Fruit fly (Drosophila melanogaster) whole organism, wandering third instar larva: ENCODE results near the gene Sbp2.
A peak's percentile ranks its signal among the peaks of the same experiment; 100 is the strongest.

Source experiments
- Abd-B ChIP-seq: fragments of >200 bp; optimal IDR thresholded peaks from 2 replicates; lab custom pipeline; 2017; ENCODE audit warnings: missing biosample characterization, missing genetic modification characterization
- CG32264 ChIP-seq: fragments of 200-800 bp; sonication (Bioruptor generic); optimal IDR thresholded peaks from 2 replicates; lab custom pipeline; 2016; ENCODE audit warnings: missing biosample characterization, missing genetic modification characterization
- CG9705 ChIP-seq: fragments of 200-800 bp; sonication (Bioruptor generic); optimal IDR thresholded peaks from 2 replicates; lab custom pipeline; 2018; ENCODE audit warnings: missing biosample characterization, mild to moderate bottlenecking, missing genetic modification characterization
- CrebA ChIP-seq: fragments of 200-800 bp; sonication (Bioruptor generic); optimal IDR thresholded peaks from 2 replicates; lab custom pipeline; 2016; ENCODE audit warnings: missing biosample characterization, mild to moderate bottlenecking, missing genetic modification characterization, borderline replicate concordance
- Dfd ChIP-seq: fragments of >200 bp; optimal IDR thresholded peaks from 2 replicates; lab custom pipeline; 2017; ENCODE audit warnings: missing biosample characterization, missing genetic modification characterization
- Dif ChIP-seq: fragments of 200-275, 200-300 bp; sonication (Bioruptor generic); optimal IDR thresholded peaks from 2 replicates; lab custom pipeline; 2018; ENCODE audit warnings: missing biosample characterization, missing genetic modification characterization; ENCODE audit not compliant: partially characterized antibody
- GATAd ChIP-seq: sonication (Bioruptor generic); optimal IDR thresholded peaks from 2 replicates; lab custom pipeline; 2016; ENCODE audit warnings: missing biosample characterization, missing genetic modification characterization
- HLH106 ChIP-seq: fragments of 200-800 bp; optimal IDR thresholded peaks from 3 replicates; lab custom pipeline; 2019; ENCODE audit warnings: missing biosample characterization, mild to moderate bottlenecking, missing genetic modification characterization, moderate library complexity
- Hnf4 ChIP-seq: fragments of 200-800 bp; sonication (Bioruptor generic); optimal IDR thresholded peaks from 2 replicates; lab custom pipeline; 2016; ENCODE audit warnings: missing biosample characterization, mild to moderate bottlenecking, missing genetic modification characterization
- Hr78 ChIP-seq: fragments of >200 bp; optimal IDR thresholded peaks from 2 replicates; lab custom pipeline; 2017; ENCODE audit warnings: missing biosample characterization, missing genetic modification characterization
- Hr83 ChIP-seq: fragments of 200-300 bp; sonication (Bioruptor generic); optimal IDR thresholded peaks from 2 replicates; lab custom pipeline; 2016; ENCODE audit warnings: missing biosample characterization, mild to moderate bottlenecking, missing genetic modification characterization, moderate library complexity; ENCODE audit not compliant: poor library complexity, severe bottlenecking
- Jra ChIP-seq: sonication (Bioruptor generic); optimal IDR thresholded peaks from 2 replicates; lab custom pipeline; 2016; ENCODE audit warnings: missing biosample characterization, missing genetic modification characterization
- Mio ChIP-seq: sonication (Bioruptor generic); optimal IDR thresholded peaks from 2 replicates; lab custom pipeline; 2016; ENCODE audit warnings: missing biosample characterization, missing genetic modification characterization
- Myc ChIP-seq: fragments of >200 bp; optimal IDR thresholded peaks from 2 replicates; lab custom pipeline; 2017
- N ChIP-seq: fragments of >200 bp; optimal IDR thresholded peaks from 2 replicates; lab custom pipeline; 2018; ENCODE audit warnings: missing biosample characterization, missing external identifiers, missing genetic modification characterization
- OdsH ChIP-seq: fragments of 200-800 bp; sonication (Bioruptor generic); optimal IDR thresholded peaks from 2 replicates; lab custom pipeline; 2016; ENCODE audit warnings: missing biosample characterization, mild to moderate bottlenecking, missing genetic modification characterization
- Rel ChIP-seq, 2 experiments: fragments of 200-800 bp; sonication (Bioruptor generic) in 1 of 2; optimal IDR thresholded peaks; 2 replicates in 1 of 2; 3 replicates in 1 of 2; lab custom pipeline; 2016 to 2019; ENCODE audit warnings: mild to moderate bottlenecking in 2 of 2, missing biosample characterization in 2 of 2, missing genetic modification characterization in 2 of 2, moderate library complexity in 1 of 2
- Sp1 ChIP-seq: fragments of 200-800 bp; sonication (Bioruptor generic); optimal IDR thresholded peaks from 3 replicates; lab custom pipeline; 2019; ENCODE audit warnings: missing biosample characterization, mild to moderate bottlenecking, missing genetic modification characterization, moderate library complexity
- Vsx2 ChIP-seq: fragments of 200-300, 225-300 bp; sonication (Bioruptor generic); optimal IDR thresholded peaks from 2 replicates; lab custom pipeline; 2018; ENCODE audit warnings: missing biosample characterization, missing genetic modification characterization; ENCODE audit not compliant: partially characterized antibody
- br ChIP-seq: fragments of 200-800 bp; sonication (Bioruptor generic); optimal IDR thresholded peaks from 2 replicates; lab custom pipeline; 2016; ENCODE audit warnings: missing biosample characterization, missing genetic modification characterization
- brk ChIP-seq: fragments of 200-800 bp; sonication (Bioruptor generic); optimal IDR thresholded peaks from 2 replicates; lab custom pipeline; 2016; ENCODE audit warnings: missing biosample characterization, mild to moderate bottlenecking, missing genetic modification characterization
- dl ChIP-seq, 2 experiments: fragments of 175-275, 200-275 bp in 1 of 2; fragments of 200-275 bp in 1 of 2; sonication (Bioruptor generic); optimal IDR thresholded peaks; lab custom pipeline; 2018; ENCODE audit warnings: mild to moderate bottlenecking in 2 of 2, missing biosample characterization in 2 of 2, missing genetic modification characterization in 2 of 2, moderate library complexity in 2 of 2; ENCODE audit not compliant: partially characterized antibody in 2 of 2, insufficient read depth in 1 of 2
- dmrt93B ChIP-seq: fragments of 200-800 bp; sonication (Bioruptor generic); optimal IDR thresholded peaks from 2 replicates; lab custom pipeline; 2018; ENCODE audit warnings: missing biosample characterization, mild to moderate bottlenecking, missing genetic modification characterization
- dsf ChIP-seq: sonication (Bioruptor generic); optimal IDR thresholded peaks from 2 replicates; lab custom pipeline; 2016; ENCODE audit warnings: missing biosample characterization, missing genetic modification characterization, borderline replicate concordance
- ey ChIP-seq: fragments of 200-800 bp; sonication (Bioruptor generic); optimal IDR thresholded peaks from 2 replicates; lab custom pipeline; 2016; ENCODE audit warnings: missing biosample characterization, missing genetic modification characterization
- foxo ChIP-seq, 2 experiments: fragments of 200-800 bp; sonication (Bioruptor generic); optimal IDR thresholded peaks; 2 replicates in 1 of 2; 3 replicates in 1 of 2; lab custom pipeline; 2016 to 2017; ENCODE audit warnings: missing biosample characterization in 2 of 2, missing genetic modification characterization in 2 of 2
- fru ChIP-seq: fragments of 200-800 bp; sonication (Bioruptor generic); optimal IDR thresholded peaks from 3 replicates; lab custom pipeline; 2016; ENCODE audit warnings: missing biosample characterization, mild to moderate bottlenecking, missing genetic modification characterization
- h ChIP-seq: fragments of 200-800 bp; sonication (Bioruptor generic); optimal IDR thresholded peaks from 3 replicates; lab custom pipeline; 2016; ENCODE audit warnings: missing biosample characterization, mild to moderate bottlenecking, missing genetic modification characterization
- jim ChIP-seq: fragments of 175-275, 200-325 bp; sonication (Bioruptor generic); optimal IDR thresholded peaks from 2 replicates; lab custom pipeline; 2016; ENCODE audit warnings: missing biosample characterization, mild to moderate bottlenecking, missing genetic modification characterization
- lola ChIP-seq: fragments of >200 bp; optimal IDR thresholded peaks from 2 replicates; lab custom pipeline; 2017; ENCODE audit warnings: missing biosample characterization, missing genetic modification characterization
- pan ChIP-seq: fragments of >200 bp; optimal IDR thresholded peaks from 2 replicates; lab custom pipeline; 2017
- psq ChIP-seq: fragments of 200-800 bp; sonication (Bioruptor generic); optimal IDR thresholded peaks from 3 replicates; lab custom pipeline; 2017; ENCODE audit warnings: missing biosample characterization, mild to moderate bottlenecking, missing genetic modification characterization, moderate library complexity
- rgr ChIP-seq: fragments of 200-800 bp; sonication (Bioruptor generic); optimal IDR thresholded peaks from 3 replicates; lab custom pipeline; 2016; ENCODE audit warnings: missing biosample characterization, mild to moderate bottlenecking, missing genetic modification characterization
- sage ChIP-seq: fragments of 200-800 bp; sonication (Bioruptor generic); optimal IDR thresholded peaks from 2 replicates; lab custom pipeline; 2016; ENCODE audit warnings: missing biosample characterization, mild to moderate bottlenecking, missing genetic modification characterization
- sv ChIP-seq: fragments of 200-800 bp; sonication (Bioruptor generic); optimal IDR thresholded peaks from 3 replicates; lab custom pipeline; 2016; ENCODE audit warnings: missing biosample characterization, missing genetic modification characterization
- tai ChIP-seq: sonication (Bioruptor generic); optimal IDR thresholded peaks from 2 replicates; lab custom pipeline; 2016; ENCODE audit warnings: missing biosample characterization, missing genetic modification characterization
- usp ChIP-seq: fragments of >200 bp; optimal IDR thresholded peaks from 2 replicates; lab custom pipeline; 2017; ENCODE audit warnings: missing biosample characterization, missing genetic modification characterization
- woc ChIP-seq: sonication (Bioruptor generic); optimal IDR thresholded peaks from 2 replicates; lab custom pipeline; 2016; ENCODE audit warnings: missing biosample characterization, mild to moderate bottlenecking, missing genetic modification characterization

Sbp2 gene

DNA sequence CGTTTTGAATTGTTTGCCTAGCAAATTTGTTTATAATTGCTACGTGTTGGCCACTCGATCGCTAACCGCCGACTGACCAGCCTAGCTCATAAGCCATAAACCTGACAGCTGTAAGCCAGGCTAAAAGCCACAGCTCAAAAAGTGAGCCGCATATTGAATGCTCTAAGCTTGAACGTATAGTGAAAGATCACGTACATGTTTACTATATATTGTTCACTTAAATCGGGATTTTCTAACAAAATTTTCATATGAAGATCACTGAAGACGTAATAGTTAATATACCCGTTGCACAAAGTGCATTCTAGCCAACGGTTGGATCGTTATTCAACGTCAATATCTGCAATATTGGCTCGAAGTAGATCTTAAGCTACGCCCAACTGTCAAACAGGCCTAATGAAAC lies 17.6 kb upstream of the Sbp2 start:
- TF ChIP-seq pan (lab: Kevin White, UChicago) (no peak), foxo (GFP tag; optimal IDR thresholded peaks at IDR 0.05; lab: Kevin White, UChicago) (no peak), woc (GFP tag; lab: Kevin White, UChicago) (no peak), CG9705 (GFP tag; lab: Kevin White, UChicago) (no peak), Rel (GFP tag; optimal IDR thresholded peaks at IDR 0.05; lab: Kevin White, UChicago) (no peak), Rel (tag; optimal IDR thresholded peaks at IDR 0.05; lab: Kevin White, UChicago) (no peak), Mio (GFP tag; lab: Kevin White, UChicago) (no peak), Dif (no peak)

DNA sequence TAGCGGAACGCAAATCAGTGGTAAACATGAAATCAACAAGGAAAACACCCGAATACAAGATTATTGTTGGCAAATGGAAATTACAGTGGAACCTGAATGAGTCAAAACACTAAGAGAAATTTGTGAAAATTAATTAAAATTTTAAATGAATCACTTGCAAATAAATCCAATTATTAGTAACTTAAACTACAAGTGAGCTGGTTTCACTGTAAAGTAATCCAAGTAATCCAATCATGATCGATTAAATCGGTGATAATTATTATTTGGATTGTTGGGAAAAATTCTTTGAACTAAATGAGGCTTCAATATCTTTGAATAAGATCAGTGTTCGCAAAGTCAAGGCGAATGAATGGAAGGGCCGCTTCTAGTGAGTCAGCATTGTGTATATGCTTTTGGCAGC lies 15.6 kb upstream of the Sbp2 start:
- no peak for TF ChIP-seq dl (GFP tag; optimal IDR thresholded peaks at IDR 0.05; lab: Kevin White, UChicago; ENCODE audit: insufficient read depth in 1 of 2, partially characterized antibody in 2 of 2)
- TF ChIP-seq brk (GFP tag; lab: Kevin White, UChicago) = no peak
- TF ChIP-seq tai = peak; percentile 37
- peak; percentile 4 for TF ChIP-seq psq (GFP tag; lab: Kevin White, UChicago)
- peak; percentile 52 for TF ChIP-seq fru (GFP tag; lab: Kevin White, UChicago)
- no peak for TF ChIP-seq dsf (GFP tag; lab: Kevin White, UChicago)
- TF ChIP-seq Mio (GFP tag; lab: Kevin White, UChicago) = no peak
- TF ChIP-seq ey (GFP tag; lab: Kevin White, UChicago) = peak; percentile 7

DNA sequence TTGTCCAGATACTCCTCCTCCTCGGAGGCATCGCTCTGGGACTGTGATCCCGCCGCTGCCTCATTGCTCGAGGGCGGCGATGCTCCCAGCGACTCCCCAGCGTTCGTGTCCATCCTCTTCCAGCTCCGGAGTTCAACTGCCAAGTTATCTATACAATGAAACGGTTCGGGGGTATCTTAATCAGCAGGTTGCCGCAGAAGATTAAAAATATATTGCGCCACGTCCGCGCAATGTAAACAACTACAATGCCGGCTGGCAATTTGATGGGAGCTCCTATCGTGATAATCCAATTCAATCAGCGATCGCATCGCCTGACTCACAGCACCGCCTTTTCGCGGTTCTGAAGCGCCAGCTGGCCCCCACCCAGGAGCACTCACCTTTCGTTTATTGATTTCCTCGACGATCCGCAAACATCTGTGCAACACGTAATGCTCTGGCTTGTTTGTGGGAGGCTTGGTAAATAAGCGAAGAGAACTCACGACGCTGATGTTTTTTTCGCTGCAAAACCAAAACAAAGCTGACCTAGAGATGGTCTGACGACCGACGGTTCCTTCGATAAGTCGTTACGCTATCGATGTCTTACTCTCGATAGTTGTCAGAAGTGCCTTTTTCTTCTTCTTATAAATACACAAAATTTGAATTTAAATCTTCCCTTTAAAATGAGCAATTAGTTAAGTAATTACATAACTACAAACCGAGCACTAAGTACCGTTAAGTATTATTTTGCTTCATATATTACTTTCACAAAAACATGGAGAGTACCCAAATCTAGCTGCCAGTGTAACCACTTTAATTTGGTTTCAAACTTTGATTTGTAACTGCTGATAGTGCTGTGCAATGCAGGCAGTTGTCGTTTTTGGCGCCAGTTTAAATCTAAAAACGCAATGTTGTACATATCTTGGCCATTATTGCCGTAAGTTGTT lies 14.4 kb upstream of the Sbp2 start, which contains the start of gene cert:
Gene cert, minus strand, starts transcription at position 535 of the 923 bp plus-strand sequence.
- TF ChIP-seq sv (GFP tag; lab: Kevin White, UChicago) (peak; percentile 36), Myc (lab: Kevin White, UChicago) (peak; percentile 5), Hr78 (no peak), N (no peak), HLH106 (no peak), lola (GFP tag; lab: Kevin White, UChicago) (no peak), ey (GFP tag; lab: Kevin White, UChicago) (no peak), Hnf4 (GFP tag; lab: Kevin White, UChicago) (peak; percentile 50), h (GFP tag; lab: Kevin White, UChicago) (peak; percentile 52), Jra (peak; percentile 63), CG32264 (GFP tag; lab: Kevin White, UChicago) (no peak), psq (GFP tag; lab: Kevin White, UChicago) (peak; percentile 33), OdsH (GFP tag; lab: Kevin White, UChicago) (peak; percentile 32), pan (lab: Kevin White, UChicago) (no peak), CG9705 (GFP tag; lab: Kevin White, UChicago) (no peak), dl (GFP tag; optimal IDR thresholded peaks at IDR 0.05; lab: Kevin White, UChicago; ENCODE audit: insufficient read depth in 1 of 2, partially characterized antibody in 2 of 2) (no peak), Sp1 (GFP tag; lab: Kevin White, UChicago) (peak; percentile 28), brk (GFP tag; lab: Kevin White, UChicago) (peak; percentile 54), Vsx2 (GFP tag; lab: Kevin White, UChicago) (no peak), Dif (no peak), foxo (GFP tag; optimal IDR thresholded peaks at IDR 0.05; lab: Kevin White, UChicago) (peak in 1 of 2 experiments; percentile 54), tai (peak; percentile 83), Rel (GFP tag; optimal IDR thresholded peaks at IDR 0.05; lab: Kevin White, UChicago) (no peak), Rel (tag; optimal IDR thresholded peaks at IDR 0.05; lab: Kevin White, UChicago) (peak; percentile 19), Abd-B (GFP tag; lab: Kevin White, UChicago) (no peak), dmrt93B (no peak), usp (no peak), jim (no peak), br (GFP tag; lab: Kevin White, UChicago) (peak; percentile 44), CrebA (GFP tag; lab: Kevin White, UChicago) (no peak), GATAd (GFP tag; lab: Kevin White, UChicago) (no peak), dsf (GFP tag; lab: Kevin White, UChicago) (no peak), Mio (GFP tag; lab: Kevin White, UChicago) (no peak), sage (GFP tag; lab: Kevin White, UChicago) (no peak), fru (GFP tag; lab: Kevin White, UChicago) (peak; percentile 39), Hr83 (GFP tag; lab: Kevin White, UChicago) (peak; percentile 23), woc (GFP tag; lab: Kevin White, UChicago) (no peak), rgr (GFP tag; lab: Kevin White, UChicago) (peak; percentile 43), Dfd (GFP tag; lab: Kevin White, UChicago) (no peak)
- TF ChIP-seq, all 38 proteins: peak for 16
